Worm (Caenorhabditis elegans) whole organism, late embryonic: ENCODE measurements around the gene F47B8.18.

ENCODE experiments used
- C08G9.2 ChIP-seq: sonication (generic microtip); optimal IDR thresholded peaks from 2 replicates; lab custom pipeline; 2016; ENCODE audit warnings: mild to moderate bottlenecking, missing genetic modification characterization, moderate library complexity, missing compliant biosample characterization
- F13H6.1 ChIP-seq: sonication (generic microtip); optimal IDR thresholded peaks from 2 replicates; lab custom pipeline; 2016; ENCODE audit warnings: missing genetic modification characterization, missing compliant biosample characterization
- K02D7.2 ChIP-seq: sonication (generic microtip); optimal IDR thresholded peaks from 2 replicates; lab custom pipeline; 2017; ENCODE audit warnings: mild to moderate bottlenecking, missing genetic modification characterization, missing compliant biosample characterization
- ahr-1 ChIP-seq: sonication (generic microtip); optimal IDR thresholded peaks from 2 replicates; lab custom pipeline; 2016; ENCODE audit warnings: missing genetic modification characterization, missing compliant biosample characterization
- ceh-14 ChIP-seq: sonication (generic microtip); optimal IDR thresholded peaks from 2 replicates; lab custom pipeline; 2016; ENCODE audit warnings: missing genotype, missing genetic modification characterization, missing compliant biosample characterization
- ceh-22 ChIP-seq: sonication (generic microtip); optimal IDR thresholded peaks from 2 replicates; lab custom pipeline; 2017; ENCODE audit warnings: missing biosample characterization, missing genetic modification characterization
- ceh-24 ChIP-seq: sonication (generic microtip); optimal IDR thresholded peaks from 2 replicates; lab custom pipeline; 2016; ENCODE audit warnings: mild to moderate bottlenecking, missing genetic modification characterization, missing compliant biosample characterization
- ceh-34 ChIP-seq: sonication (generic microtip); optimal IDR thresholded peaks from 2 replicates; lab custom pipeline; 2016; ENCODE audit warnings: mild to moderate bottlenecking, missing genetic modification characterization, missing compliant biosample characterization
- ceh-45 ChIP-seq: fragments of 200-800 bp; sonication (Bioruptor generic); IDR thresholded peaks from 2 replicates; pipeline ENCODE4 v1.3.6; 2022; ENCODE audit warnings: missing genetic modification reagents, missing genetic modification characterization, missing compliant biosample characterization
- ceh-6 ChIP-seq: fragments of 200-800 bp; sonication (Bioruptor generic); optimal IDR thresholded peaks from 2 replicates; lab custom pipeline; 2018; ENCODE audit warnings: mild to moderate bottlenecking, missing genetic modification characterization, missing compliant biosample characterization
- ceh-9 ChIP-seq: sonication (generic microtip); optimal IDR thresholded peaks from 2 replicates; lab custom pipeline; 2016; ENCODE audit warnings: mild to moderate bottlenecking, missing genetic modification characterization, inconsistent platforms, missing compliant biosample characterization
- elt-4 ChIP-seq: sonication (generic microtip); optimal IDR thresholded peaks from 2 replicates; lab custom pipeline; 2016; ENCODE audit warnings: missing genetic modification characterization, missing compliant biosample characterization
- fkh-6 ChIP-seq: sonication (generic microtip); optimal IDR thresholded peaks from 2 replicates; lab custom pipeline; 2016; ENCODE audit warnings: missing genetic modification characterization, missing compliant biosample characterization
- hlh-15 ChIP-seq: sonication (generic microtip); optimal IDR thresholded peaks from 2 replicates; lab custom pipeline; 2016; ENCODE audit warnings: missing genetic modification characterization, missing compliant biosample characterization
- hlh-30 ChIP-seq: sonication (generic microtip); optimal IDR thresholded peaks from 2 replicates; lab custom pipeline; 2017; ENCODE audit warnings: antibody characterized with exemption, missing genetic modification characterization, missing compliant biosample characterization; ENCODE audit not compliant: insufficient read depth
- madf-2 ChIP-seq: sonication (generic microtip); optimal IDR thresholded peaks from 2 replicates; lab custom pipeline; 2017; ENCODE audit warnings: missing genetic modification characterization, missing compliant biosample characterization
- nfya-1 ChIP-seq: sonication (generic microtip); optimal IDR thresholded peaks from 2 replicates; lab custom pipeline; 2017; ENCODE audit warnings: missing genetic modification characterization, mild to moderate bottlenecking, missing compliant biosample characterization, antibody characterized with exemption, moderate library complexity
- nhr-11 ChIP-seq: fragments of 150-350 bp; optimal IDR thresholded peaks from 2 replicates; lab custom pipeline; 2014; ENCODE audit warnings: missing biosample characterization, missing genetic modification characterization
- npax-4 ChIP-seq: sonication (generic microtip); optimal IDR thresholded peaks from 2 replicates; lab custom pipeline; 2016; ENCODE audit warnings: missing genetic modification characterization, missing compliant biosample characterization
- odd-2 ChIP-seq: sonication (generic microtip); optimal IDR thresholded peaks from 2 replicates; lab custom pipeline; 2017; ENCODE audit warnings: antibody characterized with exemption, mild to moderate bottlenecking, missing genetic modification characterization, missing compliant biosample characterization
- ref-2 ChIP-seq: sonication (generic microtip); optimal IDR thresholded peaks from 2 replicates; lab custom pipeline; 2016; ENCODE audit warnings: missing genetic modification characterization, missing compliant biosample characterization
- sdc-2 ChIP-seq: sonication (generic microtip); optimal IDR thresholded peaks from 2 replicates; lab custom pipeline; 2016; ENCODE audit warnings: missing genotype, missing genetic modification characterization, missing compliant biosample characterization
- tbx-2 ChIP-seq: sonication (generic microtip); optimal IDR thresholded peaks from 2 replicates; lab custom pipeline; 2016; ENCODE audit warnings: missing genetic modification characterization, missing compliant biosample characterization
- ttx-3 ChIP-seq: sonication (generic microtip); optimal IDR thresholded peaks from 2 replicates; lab custom pipeline; 2016; ENCODE audit warnings: missing genetic modification reagents, missing genetic modification characterization, missing compliant biosample characterization
- unc-3 ChIP-seq, 2 experiments: fragments of 200-800 bp in 1 of 2; sonication (Bioruptor generic) in 1 of 2; sonication (generic microtip) in 1 of 2; conservative IDR thresholded peaks in 1 of 2; optimal IDR thresholded peaks in 1 of 2; 2 replicates each; pipeline versions ENCODE4 v1.3.6 to Lab custom; 2016 to 2022; ENCODE audit warnings: missing compliant biosample characterization in 2 of 2, missing genetic modification characterization in 2 of 2, missing genetic modification reagents in 1 of 2
- zip-5 ChIP-seq: sonication (generic microtip); optimal IDR thresholded peaks from 2 replicates; lab custom pipeline; 2016; ENCODE audit warnings: missing genetic modification characterization, missing compliant biosample characterization

Gene F47B8.18

ce11 chrV:14336655-14337054 lies 11.4 kb upstream of the F47B8.18 start, which contains the start of gene srm-6:
Gene srm-6, plus strand, starts transcription at chrV:14336955.
- TF ChIP-seq nhr-11 (no peak), npax-4 (tag; lab: Kevin White, UChicago) (no peak), odd-2 (tag; lab: Kevin White, UChicago) (no peak), ceh-45 (GFP tag; lab: Robert Waterston, UW) (no peak), F13H6.1 (no peak), unc-3 (GFP tag; conservative IDR thresholded peaks at IDR 0.05; lab: Robert Waterston, UW) (no peak), unc-3 (tag; optimal IDR thresholded peaks at IDR 0.05; lab: Kevin White, UChicago) (no peak)
- TF ChIP-seq, all 69 proteins: peak for 0

- TF ChIP-seq hlh-30 (tag; lab: Kevin White, UChicago) (no peak), F13H6.1 (no peak), ref-2 (tag; lab: Kevin White, UChicago) (no peak)
These were observed 9.6 kb upstream of the F47B8.18 start, which contains the start of gene srm-5 for ce11 chrV:14334901-14335300. Gene srm-5, plus strand, starts transcription at chrV:14335201.

DNA sequence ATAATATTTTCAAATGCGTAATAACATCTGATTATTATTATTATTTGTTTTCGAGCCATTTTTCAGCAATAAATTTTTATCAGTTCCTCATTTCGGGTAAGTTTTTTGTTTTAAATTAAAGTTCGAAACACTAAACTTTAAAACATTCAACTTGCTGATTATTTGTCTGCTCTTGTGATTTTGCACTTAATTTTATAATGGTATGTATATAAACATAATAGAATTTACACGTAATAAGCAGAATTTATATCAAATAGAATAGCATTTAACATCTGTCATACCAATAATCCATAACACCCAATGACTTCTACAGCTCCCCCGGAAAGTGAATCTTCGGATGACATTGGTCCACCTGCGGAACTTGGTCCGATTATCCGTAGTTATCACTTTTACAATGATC lies 7.9 kb upstream of the F47B8.18 start, which contains the start of gene srm-4:
srm-4 (plus strand) TSS at position 301 of the 400 bp plus-strand sequence.
- TF ChIP-seq ceh-6 (no peak), tbx-2 (tag; lab: Kevin White, UChicago) (no peak)

ce11 chrV:14331477-14331876 lies 6.2 kb upstream of the F47B8.18 start, which contains the start of gene F47B8.8:
Gene F47B8.8, plus strand, starts transcription at chrV:14331733.
- TF ChIP-seq fkh-6 (no peak), elt-4 (no peak), ceh-14 (no peak), madf-2 (no peak)

DNA sequence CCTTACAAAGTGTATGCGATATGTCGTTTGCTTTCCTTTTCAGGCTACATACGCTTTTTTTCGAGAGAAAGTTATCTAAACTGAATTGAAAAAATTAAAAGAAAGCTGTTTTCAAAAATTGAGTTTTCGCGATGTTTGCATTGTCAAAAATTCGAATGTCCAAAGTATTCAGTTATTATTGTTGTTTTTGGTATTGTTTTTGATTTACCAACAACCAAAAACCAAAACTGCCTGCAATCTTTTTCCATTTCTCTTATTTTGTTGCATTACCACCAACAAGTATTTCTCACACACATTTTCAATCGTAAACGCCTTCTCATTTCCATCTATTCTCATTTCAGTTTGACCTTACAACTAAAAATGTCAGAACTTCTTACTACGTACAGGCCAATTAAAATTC lies 3.5 kb upstream of the F47B8.18 start, which contains the start of gene pepm-1:
pepm-1 (plus strand) TSS at position 301 of the 400 bp plus-strand sequence.
- TF ChIP-seq zip-5 (tag; lab: Kevin White, UChicago): no peak
- TF ChIP-seq K02D7.2 (tag; lab: Kevin White, UChicago): no peak
- no peak for TF ChIP-seq ceh-22
- no peak for TF ChIP-seq sdc-2

- no peak for TF ChIP-seq ahr-1
These were observed 2.5 kb upstream of the F47B8.18 start, which contains the start of gene F47B8.5 for ce11 chrV:14327776-14328175. Gene F47B8.5, minus strand, starts transcription at chrV:14327876.

DNA sequence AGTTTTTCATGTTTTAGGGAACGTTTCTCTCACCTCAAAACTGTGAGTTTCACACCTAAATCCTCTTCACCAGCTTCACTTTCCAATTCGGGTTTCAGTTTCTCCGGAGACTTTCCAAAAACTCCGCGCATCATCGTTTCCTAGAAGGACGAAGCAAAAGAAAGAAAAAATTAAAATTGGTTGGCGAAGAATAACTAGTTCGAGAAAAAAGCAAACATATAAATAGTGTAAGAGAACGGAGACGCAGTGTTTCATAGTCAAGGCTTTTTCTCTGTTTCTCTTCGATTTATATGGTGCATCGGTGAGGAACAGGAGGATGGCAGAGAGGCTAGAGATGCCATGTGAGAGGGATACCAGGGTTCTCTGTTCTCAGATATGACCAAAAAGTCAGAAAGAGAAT lies 2.5 kb downstream of the F47B8.18 start, which contains the start of gene F47B8.3:
F47B8.3 (minus strand) TSS at position 261 of the 400 bp plus-strand sequence.
- TF ChIP-seq C08G9.2 (tag; lab: Kevin White, UChicago): no peak
- TF ChIP-seq nfya-1 (tag; lab: Kevin White, UChicago): peak; percentile 13

DNA sequence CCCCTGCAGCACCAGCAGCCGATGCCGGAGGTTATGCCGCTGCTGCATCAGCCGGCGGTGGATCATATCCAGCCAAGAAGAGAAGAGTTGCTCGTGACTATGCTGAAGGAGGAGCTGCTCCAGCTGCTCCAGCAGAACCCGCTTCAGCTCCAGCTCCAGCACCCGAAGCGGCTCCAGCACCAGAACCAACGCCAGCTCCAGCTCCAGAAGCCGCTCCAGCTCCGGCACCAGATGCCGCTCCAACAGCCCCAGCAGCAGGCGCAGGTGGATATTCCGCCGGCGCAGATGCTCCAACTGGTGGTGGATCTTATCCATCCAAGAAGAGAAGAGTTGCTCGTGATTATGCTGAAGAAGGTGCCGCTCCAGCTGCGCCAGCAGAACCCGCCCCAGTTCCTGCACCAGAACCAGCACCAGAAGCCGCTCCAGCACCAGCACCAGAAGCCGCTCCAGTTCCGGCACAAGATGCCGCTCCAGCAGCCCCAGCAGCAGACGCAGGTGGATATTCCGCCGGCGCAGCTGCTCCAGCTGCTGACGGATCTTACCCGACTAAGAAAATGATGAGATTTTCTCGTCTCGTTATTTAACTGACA lies 4.4 kb downstream of the F47B8.18 start:
- TF ChIP-seq ttx-3: no peak
- no peak for TF ChIP-seq hlh-15 (tag; lab: Kevin White, UChicago)
- TF ChIP-seq ceh-34: no peak
- no peak for TF ChIP-seq tbx-2 (tag; lab: Kevin White, UChicago)
- peak; percentile 28 for TF ChIP-seq ceh-9 (tag; lab: Kevin White, UChicago)
- TF ChIP-seq ceh-24 (tag; lab: Kevin White, UChicago): no peak
- peak; percentile 78 for TF ChIP-seq elt-4
- TF ChIP-seq unc-3 (GFP tag; conservative IDR thresholded peaks at IDR 0.05; lab: Robert Waterston, UW): no peak
- no peak for TF ChIP-seq unc-3 (tag; optimal IDR thresholded peaks at IDR 0.05; lab: Kevin White, UChicago)
